Fruit fly (Drosophila melanogaster) whole organism, prepupa: ENCODE measurements around the gene CG13088.

ENCODE experiments used
- Blimp-1 ChIP-seq: fragments of 200-800 bp; sonication (Bioruptor generic); optimal IDR thresholded peaks from 3 replicates; lab custom pipeline; 2017; ENCODE audit warnings: missing biosample characterization, missing genetic modification characterization, mild to moderate bottlenecking, moderate library complexity, missing genetic modification reagents
- CG10669 ChIP-seq: fragments of 200-800 bp; sonication (Bioruptor generic); optimal IDR thresholded peaks from 3 replicates; lab custom pipeline; 2018; ENCODE audit warnings: missing biosample characterization, mild to moderate bottlenecking, missing genetic modification characterization, moderate library complexity
- CG11294 ChIP-seq: fragments of 200-800 bp; sonication (Bioruptor generic); IDR thresholded peaks from 2 replicates; pipeline ENCODE4 v1.3.6; 2022; ENCODE audit warnings: missing biosample characterization, missing genetic modification characterization
- CG11762 ChIP-seq: fragments of 200-800 bp; sonication (Bioruptor generic); optimal IDR thresholded peaks from 3 replicates; lab custom pipeline; 2016; ENCODE audit warnings: missing biosample characterization, missing genetic modification characterization; ENCODE audit not compliant: insufficient read depth
- CG11902 ChIP-seq: fragments of 200-800 bp; sonication (Bioruptor generic); optimal IDR thresholded peaks from 3 replicates; lab custom pipeline; 2016; ENCODE audit warnings: missing biosample characterization, missing genetic modification characterization
- CG15336 ChIP-seq: fragments of 200-800 bp; sonication (Bioruptor generic); IDR thresholded peaks from 2 replicates; pipeline ENCODE4 v1.3.6; 2022; ENCODE audit warnings: missing biosample characterization, missing genetic modification characterization
- CG1621 ChIP-seq: fragments of 200-800 bp; sonication (Bioruptor generic); optimal IDR thresholded peaks from 3 replicates; lab custom pipeline; 2018; ENCODE audit warnings: missing biosample characterization, mild to moderate bottlenecking, missing genetic modification characterization
- CG16779 ChIP-seq: fragments of 200-800 bp; sonication (Bioruptor generic); optimal IDR thresholded peaks from 3 replicates; lab custom pipeline; 2017; ENCODE audit warnings: missing biosample characterization, mild to moderate bottlenecking, missing genetic modification characterization
- CG3032 ChIP-seq: fragments of 200-800 bp; optimal IDR thresholded peaks from 2 replicates; lab custom pipeline; 2019; ENCODE audit warnings: missing biosample characterization, mild to moderate bottlenecking, missing genetic modification characterization, moderate library complexity
- CG31627 ChIP-seq: fragments of 200-800 bp; sonication (Bioruptor generic); optimal IDR thresholded peaks from 3 replicates; lab custom pipeline; 2016; ENCODE audit warnings: missing biosample characterization, missing genetic modification characterization
- CG32006 ChIP-seq: fragments of 200-800 bp; sonication (Bioruptor generic); optimal IDR thresholded peaks from 3 replicates; lab custom pipeline; 2017; ENCODE audit warnings: missing biosample characterization, mild to moderate bottlenecking, missing genetic modification characterization
- CG34406 ChIP-seq: fragments of 200-800 bp; sonication (Bioruptor generic); optimal IDR thresholded peaks from 3 replicates; lab custom pipeline; 2016; ENCODE audit warnings: missing biosample characterization, missing genetic modification characterization
- CG3919 ChIP-seq: fragments of 200-800 bp; sonication (Bioruptor generic); optimal IDR thresholded peaks from 3 replicates; lab custom pipeline; 2016; ENCODE audit warnings: missing biosample characterization, missing genetic modification characterization
- CG6276 ChIP-seq: fragments of 200-800 bp; sonication (Bioruptor generic); optimal IDR thresholded peaks from 2 replicates; lab custom pipeline; 2017; ENCODE audit warnings: missing biosample characterization, mild to moderate bottlenecking, missing genetic modification characterization
- CG6854 ChIP-seq: fragments of 200-800 bp; sonication (Bioruptor generic); optimal IDR thresholded peaks from 2 replicates; lab custom pipeline; 2017; ENCODE audit warnings: missing biosample characterization, mild to moderate bottlenecking, missing genetic modification characterization
- CG7368 ChIP-seq: fragments of 200-800 bp; sonication (Bioruptor generic); optimal IDR thresholded peaks from 3 replicates; lab custom pipeline; 2016; ENCODE audit warnings: missing biosample characterization, missing genetic modification characterization
- CG8119 ChIP-seq: fragments of 200-800 bp; sonication (Bioruptor generic); IDR thresholded peaks from 3 replicates; pipeline ENCODE4 v1.3.6; 2022; ENCODE audit warnings: missing biosample characterization, missing genetic modification characterization
- CG8319 ChIP-seq: fragments of 200-800 bp; sonication (Bioruptor generic); optimal IDR thresholded peaks from 3 replicates; lab custom pipeline; 2016; ENCODE audit warnings: missing biosample characterization, missing genetic modification characterization
- CG8632 ChIP-seq: fragments of 200-800 bp; sonication (Bioruptor generic); optimal IDR thresholded peaks from 3 replicates; lab custom pipeline; 2016; ENCODE audit warnings: missing biosample characterization, missing genetic modification characterization
- CG9139 ChIP-seq: fragments of 200-800 bp; sonication (Bioruptor generic); optimal IDR thresholded peaks from 3 replicates; lab custom pipeline; 2017; ENCODE audit warnings: missing biosample characterization, mild to moderate bottlenecking, missing genetic modification characterization
- Eip75B ChIP-seq: fragments of 200-800 bp; sonication (Bioruptor generic); optimal IDR thresholded peaks from 3 replicates; lab custom pipeline; 2016; ENCODE audit warnings: missing biosample characterization, missing genetic modification characterization
- Eip93F ChIP-seq: fragments of 200-800 bp; sonication (Bioruptor generic); optimal IDR thresholded peaks from 2 replicates; lab custom pipeline; 2016; ENCODE audit warnings: missing biosample characterization, mild to moderate bottlenecking, missing genetic modification characterization
- Ets21C ChIP-seq: fragments of 200-800 bp; sonication (Bioruptor generic); optimal IDR thresholded peaks from 3 replicates; lab custom pipeline; 2016; ENCODE audit warnings: missing biosample characterization, missing genetic modification characterization
- Ets96B ChIP-seq: fragments of 200-800 bp; optimal IDR thresholded peaks from 2 replicates; lab custom pipeline; 2019; ENCODE audit warnings: missing biosample characterization, mild to moderate bottlenecking, missing genetic modification characterization, moderate library complexity
- Hr39 ChIP-seq: fragments of 200-800 bp; sonication (Bioruptor generic); optimal IDR thresholded peaks from 2 replicates; lab custom pipeline; 2016; ENCODE audit warnings: missing biosample characterization, missing genetic modification characterization
- Hr4 ChIP-seq: fragments of 200-800 bp; sonication (Bioruptor generic); optimal IDR thresholded peaks from 3 replicates; lab custom pipeline; 2016; ENCODE audit warnings: missing biosample characterization, missing genetic modification characterization
- Lpt ChIP-seq: fragments of 200-800 bp; sonication (Bioruptor generic); optimal IDR thresholded peaks from 3 replicates; lab custom pipeline; 2016; ENCODE audit warnings: missing biosample characterization, missing genetic modification characterization
- Met ChIP-seq: fragments of 200-800 bp; sonication (Bioruptor generic); optimal IDR thresholded peaks from 3 replicates; lab custom pipeline; 2016; ENCODE audit warnings: missing biosample characterization, missing genetic modification characterization
- Smox ChIP-seq: fragments of 200-800 bp; sonication (Bioruptor generic); optimal IDR thresholded peaks from 3 replicates; lab custom pipeline; 2016; ENCODE audit warnings: missing biosample characterization, missing genetic modification characterization
- Sox102F ChIP-seq: fragments of 200-800 bp; sonication (Bioruptor generic); optimal IDR thresholded peaks from 2 replicates; lab custom pipeline; 2016; ENCODE audit warnings: missing biosample characterization, mild to moderate bottlenecking, missing genetic modification characterization
- Sox14 ChIP-seq: fragments of 200-800 bp; sonication (Bioruptor generic); optimal IDR thresholded peaks from 3 replicates; lab custom pipeline; 2016; ENCODE audit warnings: missing biosample characterization, missing genetic modification characterization
- achi ChIP-seq: fragments of 200-800 bp; sonication (Bioruptor generic); optimal IDR thresholded peaks from 3 replicates; lab custom pipeline; 2016; ENCODE audit warnings: missing biosample characterization, missing genetic modification characterization
- acj6 ChIP-seq: fragments of 200-800 bp; sonication (Bioruptor generic); optimal IDR thresholded peaks from 3 replicates; lab custom pipeline; 2016; ENCODE audit warnings: missing biosample characterization, missing genetic modification characterization
- cyc ChIP-seq: fragments of 200-800 bp; sonication (Bioruptor generic); optimal IDR thresholded peaks from 3 replicates; lab custom pipeline; 2016; ENCODE audit warnings: missing biosample characterization, missing genetic modification characterization
- dac ChIP-seq: fragments of 200-800 bp; sonication (Bioruptor generic); optimal IDR thresholded peaks from 2 replicates; lab custom pipeline; 2017; ENCODE audit warnings: missing biosample characterization, mild to moderate bottlenecking, missing genetic modification characterization
- dsx ChIP-seq: fragments of 200-800 bp; optimal IDR thresholded peaks from 3 replicates; lab custom pipeline; 2019; ENCODE audit warnings: missing biosample characterization, mild to moderate bottlenecking, missing genetic modification characterization, moderate library complexity; ENCODE audit not compliant: poor library complexity, severe bottlenecking
- eg ChIP-seq: fragments of 200-800 bp; sonication (Bioruptor generic); IDR thresholded peaks from 3 replicates; pipeline ENCODE4 v1.3.6; 2022; ENCODE audit warnings: missing biosample characterization, missing genetic modification characterization
- esn ChIP-seq: fragments of 200-800 bp; sonication (Bioruptor generic); optimal IDR thresholded peaks from 2 replicates; lab custom pipeline; 2016; ENCODE audit warnings: missing biosample characterization, mild to moderate bottlenecking, missing genetic modification characterization, moderate library complexity
- fd59A ChIP-seq: fragments of 200-800 bp; sonication (Bioruptor generic); optimal IDR thresholded peaks from 2 replicates; lab custom pipeline; 2017; ENCODE audit warnings: missing biosample characterization, mild to moderate bottlenecking, missing genetic modification characterization, missing genetic modification reagents
- fkh ChIP-seq: fragments of 200-800 bp; sonication (Bioruptor generic); optimal IDR thresholded peaks from 3 replicates; lab custom pipeline; 2017; ENCODE audit warnings: missing biosample characterization, mild to moderate bottlenecking, missing genetic modification characterization, moderate library complexity
- lz ChIP-seq: fragments of 200-800 bp; sonication (Bioruptor generic); optimal IDR thresholded peaks from 3 replicates; lab custom pipeline; 2016; ENCODE audit warnings: missing biosample characterization, missing genetic modification characterization
- net ChIP-seq: fragments of 200-800 bp; sonication (Bioruptor generic); optimal IDR thresholded peaks from 3 replicates; lab custom pipeline; 2016; ENCODE audit warnings: missing biosample characterization, missing genetic modification characterization
- pdm3 ChIP-seq: fragments of 200-800 bp; sonication (Bioruptor generic); optimal IDR thresholded peaks from 3 replicates; lab custom pipeline; 2016; ENCODE audit warnings: missing biosample characterization, missing genetic modification characterization
- salr ChIP-seq, 2 experiments: fragments of 200-800 bp; sonication (Bioruptor generic); optimal IDR thresholded peaks; 3 replicates each; lab custom pipeline; 2016 to 2018; ENCODE audit warnings: missing biosample characterization in 2 of 2, missing genetic modification characterization in 2 of 2, mild to moderate bottlenecking in 1 of 2
- spab ChIP-seq: fragments of 200-800 bp; sonication (Bioruptor generic); optimal IDR thresholded peaks from 2 replicates; lab custom pipeline; 2017; ENCODE audit warnings: missing biosample characterization, mild to moderate bottlenecking, missing genetic modification characterization, missing genetic modification reagents
- svp ChIP-seq: fragments of 200-800 bp; sonication (Bioruptor generic); peaks from one replicate; lab custom pipeline; 2016; ENCODE audit warnings: missing biosample characterization, missing genetic modification characterization
- topi ChIP-seq: fragments of 200-800 bp; sonication (Bioruptor generic); optimal IDR thresholded peaks from 3 replicates; lab custom pipeline; 2016; ENCODE audit warnings: missing biosample characterization, missing genetic modification characterization
- vri ChIP-seq: fragments of 200-800 bp; sonication (Bioruptor generic); optimal IDR thresholded peaks from 3 replicates; lab custom pipeline; 2016; ENCODE audit warnings: missing biosample characterization, mild to moderate bottlenecking, missing genetic modification characterization

The CG13088 gene

dm6 chr2L:8468929-8469681, 19.7 kb upstream of the CG13088 start (continued):
- TF ChIP-seq spab (GFP tag; lab: Kevin White, UChicago) (no peak), topi (GFP tag; lab: Kevin White, UChicago) (peak; percentile 47)

- peak; percentile 72 for TF ChIP-seq svp (GFP tag; lab: Kevin White, UChicago)
- peak; percentile 49 for TF ChIP-seq Met (GFP tag; lab: Kevin White, UChicago)
- no peak for TF ChIP-seq Ets21C
- no peak for TF ChIP-seq Sox102F (GFP tag; lab: Kevin White, UChicago)
- peak; percentile 1 for TF ChIP-seq CG11902 (GFP tag; lab: Kevin White, UChicago)
- peak; percentile 48 for TF ChIP-seq esn (GFP tag; lab: Kevin White, UChicago)
- peak; percentile 38 for TF ChIP-seq Hr39 (GFP tag; lab: Kevin White, UChicago)
- peak; percentile 40 for TF ChIP-seq lz
- TF ChIP-seq CG11762 (GFP tag; lab: Kevin White, UChicago) = peak; percentile 36
- TF ChIP-seq net (GFP tag; lab: Kevin White, UChicago) = peak; percentile 64
- peak; percentile 81 for TF ChIP-seq CG32006
- peak; percentile 45 for TF ChIP-seq fd59A (GFP tag; lab: Kevin White, UChicago)
- peak; percentile 59 for TF ChIP-seq pdm3 (GFP tag; lab: Kevin White, UChicago)
- TF ChIP-seq CG7368 (GFP tag; lab: Kevin White, UChicago) = no peak
- TF ChIP-seq CG1621 (tag; lab: Kevin White, UChicago) = peak; percentile 49
- peak; percentile 66 for TF ChIP-seq Hr4 (GFP tag; lab: Kevin White, UChicago)
- TF ChIP-seq CG8319 (GFP tag; lab: Kevin White, UChicago) = no peak
- peak; percentile 85 for TF ChIP-seq CG8119 (GFP tag; lab: Robert Waterston, UW)
- peak in 1 of 2 experiments; percentile 72 for TF ChIP-seq salr (GFP tag; optimal IDR thresholded peaks at IDR 0.05; lab: Kevin White, UChicago)
- no peak for TF ChIP-seq Eip93F (GFP tag; lab: Kevin White, UChicago)
- peak; percentile 66 for TF ChIP-seq CG3919
- peak; percentile 72 for TF ChIP-seq achi (GFP tag; lab: Kevin White, UChicago)
- TF ChIP-seq CG6276 (GFP tag; lab: Kevin White, UChicago) = peak; percentile 64
- peak; percentile 47 for TF ChIP-seq CG8632 (GFP tag; lab: Kevin White, UChicago)
- TF ChIP-seq CG3032 = peak; percentile 79
- peak; percentile 65 for TF ChIP-seq dsx (GFP tag; lab: Kevin White, UChicago)
- TF ChIP-seq CG34406 (GFP tag; lab: Kevin White, UChicago) = peak; percentile 53
- no peak for TF ChIP-seq Blimp-1
- peak; percentile 61 for TF ChIP-seq CG10669 (GFP tag; lab: Kevin White, UChicago)
- TF ChIP-seq CG6854 (GFP tag; lab: Kevin White, UChicago) = no peak
- TF ChIP-seq eg = 0 out of 3 replicates have a peak, but pooled peaks have one; percentile 40
- TF ChIP-seq Eip75B = peak; percentile 55
- TF ChIP-seq spab (GFP tag; lab: Kevin White, UChicago) = peak; percentile 51
- TF ChIP-seq acj6 (GFP tag; lab: Kevin White, UChicago) = peak; percentile 62
- peak; percentile 53 for TF ChIP-seq Sox14 (GFP tag; lab: Kevin White, UChicago)
- TF ChIP-seq vri (GFP tag; lab: Kevin White, UChicago) = peak; percentile 24
- no peak for TF ChIP-seq fkh
- peak; percentile 76 for TF ChIP-seq Ets96B (tag; lab: Kevin White, UChicago)
- TF ChIP-seq dac = no peak
- peak; percentile 25 for TF ChIP-seq CG31627 (GFP tag; lab: Kevin White, UChicago)
- peak; percentile 51 for TF ChIP-seq CG16779 (tag; lab: Kevin White, UChicago)
- TF ChIP-seq CG9139 = peak; percentile 7
- TF ChIP-seq Lpt (GFP tag; lab: Kevin White, UChicago) = peak; percentile 63
- TF ChIP-seq cyc (GFP tag; lab: Kevin White, UChicago) = peak; percentile 6
- peak; percentile 33 for TF ChIP-seq Smox (GFP tag; lab: Kevin White, UChicago)
- TF ChIP-seq CG11294 (GFP tag; lab: Robert Waterston, UW) = no peak
- peak; percentile 77 for TF ChIP-seq CG15336 (GFP tag; lab: Robert Waterston, UW)
Measured at dm6 chr2L:8471667-8472066, 17.1 kb upstream of the CG13088 start.
